Fruit fly (Drosophila melanogaster): ENCODE data around the gene CG46339.

CG46339 gene

DNA sequence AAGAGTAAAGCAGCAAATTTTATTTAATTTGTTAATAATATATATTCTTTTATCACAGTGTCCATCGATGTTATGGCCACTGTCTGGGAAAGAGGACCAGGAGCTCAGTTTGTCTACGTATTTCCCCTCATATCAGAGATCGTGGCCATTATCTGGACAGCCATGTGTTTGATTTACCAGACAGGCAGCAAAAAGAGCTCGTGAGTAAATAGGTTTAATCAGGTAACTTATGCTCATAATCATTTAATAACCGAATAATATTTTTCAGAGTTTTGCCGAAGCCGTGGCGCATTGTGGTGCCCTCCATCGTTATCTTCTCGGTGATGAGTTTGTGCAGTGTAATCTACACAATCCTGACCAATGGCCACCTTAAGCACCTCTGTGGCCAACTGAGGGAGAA is 68.9 kb downstream of the CG46339 start:
- TF ChIP-seq insv (optimal IDR thresholded peaks at IDR 0.05) = no peak
- TF ChIP-seq h (optimal IDR thresholded peaks at IDR 0.05) = no peak
- TF ChIP-seq Sin3A (optimal IDR thresholded peaks at IDR 0.05) = no peak

DNA sequence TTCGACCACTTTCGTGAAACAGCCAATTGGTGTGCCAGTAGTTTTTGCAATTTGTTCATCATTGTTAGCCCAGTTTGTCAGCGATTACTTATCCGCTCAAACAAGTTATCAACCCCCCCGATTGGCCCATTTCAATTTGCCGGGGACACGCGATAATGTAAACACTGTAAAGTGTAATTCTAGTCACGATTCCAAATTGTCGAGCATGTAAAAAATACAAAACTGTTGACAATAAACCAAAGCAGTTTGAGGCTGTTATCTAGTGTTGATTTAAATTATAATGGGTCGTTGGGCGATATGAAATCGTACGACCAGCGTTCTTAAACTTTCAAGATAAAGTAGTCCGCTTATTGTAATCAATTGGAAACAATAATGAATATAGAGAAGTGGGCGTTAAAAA is 71.9 kb downstream of the CG46339 start:
- TF ChIP-seq insv (optimal IDR thresholded peaks at IDR 0.05) (no peak), Myc (optimal IDR thresholded peaks at IDR 0.05) (no peak), psq (optimal IDR thresholded peaks at IDR 0.05) (no peak), h (optimal IDR thresholded peaks at IDR 0.05) (no peak), ttk (optimal IDR thresholded peaks at IDR 0.05) (no peak), Sin3A (optimal IDR thresholded peaks at IDR 0.05) (no peak)

- TF ChIP-seq psq (optimal IDR thresholded peaks at IDR 0.05) (peak; percentile 54), h (optimal IDR thresholded peaks at IDR 0.05) (no peak)
Observed at dm6 chr3R:26988412-26988981, 72.9 kb downstream of the CG46339 start, which contains the start of gene CG31075. Gene CG31075 (minus strand): TSS chr3R:26988517.

DNA sequence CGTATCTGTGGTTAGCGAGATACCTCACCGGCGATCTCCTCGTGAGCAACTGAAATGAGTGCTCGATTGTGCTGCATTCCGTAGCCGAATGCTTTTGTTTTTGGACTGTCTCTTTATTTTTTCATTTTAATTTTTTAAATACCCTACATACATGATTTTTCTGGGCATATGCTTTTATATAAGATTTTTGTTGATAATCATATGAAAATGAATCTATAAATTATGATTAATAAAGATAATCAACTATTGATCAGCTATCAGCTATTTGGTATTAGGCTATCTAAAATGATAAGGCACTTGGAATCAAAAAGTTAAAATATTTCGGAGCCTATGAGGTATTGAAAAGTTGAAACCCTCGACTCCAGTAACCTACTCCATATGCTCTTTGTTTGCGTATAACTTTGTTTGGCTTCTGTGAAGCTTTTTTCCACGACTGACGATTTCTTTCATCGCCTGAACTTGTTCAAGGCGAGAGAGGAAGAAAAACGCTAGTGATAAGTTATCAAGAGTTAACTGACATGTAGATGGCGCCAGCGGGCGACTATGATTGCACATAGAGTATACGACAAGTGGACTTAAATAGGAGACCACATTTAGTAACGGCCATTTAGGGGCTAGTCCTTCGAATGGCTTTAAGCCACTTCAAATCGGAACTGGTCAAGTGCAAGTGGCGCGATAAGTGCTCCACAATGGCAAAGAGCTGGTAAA is 74.4 kb downstream of the CG46339 start, which contains the start of gene CG31076:
CG31076 (minus strand) TSS at position 51 of the 708 bp plus-strand sequence.
- no peak for TF ChIP-seq Myc (optimal IDR thresholded peaks at IDR 0.05)
- TF ChIP-seq psq (optimal IDR thresholded peaks at IDR 0.05) = no peak
- no peak for TF ChIP-seq insv (optimal IDR thresholded peaks at IDR 0.05)
- TF ChIP-seq Sin3A (optimal IDR thresholded peaks at IDR 0.05) = no peak
- TF ChIP-seq h (optimal IDR thresholded peaks at IDR 0.05) = no peak
- no peak for TF ChIP-seq ttk (optimal IDR thresholded peaks at IDR 0.05)

dm6 chr3R:26994532-26994931 is 79.0 kb downstream of the CG46339 start, which contains the start of gene TwdlC:
Gene TwdlC (plus strand): TSS chr3R:26994832.
- TF ChIP-seq h (optimal IDR thresholded peaks at IDR 0.05) = no peak
- TF ChIP-seq insv (optimal IDR thresholded peaks at IDR 0.05) = no peak
- TF ChIP-seq ttk (optimal IDR thresholded peaks at IDR 0.05) = no peak
- no peak for TF ChIP-seq Myc (optimal IDR thresholded peaks at IDR 0.05)
- no peak for TF ChIP-seq Sin3A (optimal IDR thresholded peaks at IDR 0.05)
- no peak for TF ChIP-seq psq (optimal IDR thresholded peaks at IDR 0.05)
